Worm (Caenorhabditis elegans) whole organism, L4 larva: ENCODE results near the gene spin-4.

Experiments
- jun-1 ChIP-seq: fragments of 150-350 bp; optimal IDR thresholded peaks from 2 replicates; lab custom pipeline; 2014; ENCODE audit warnings: missing biosample characterization, missing genetic modification reagents, missing genetic modification characterization
- nhr-237 ChIP-seq: sonication (generic microtip); optimal IDR thresholded peaks from 2 replicates; lab custom pipeline; 2017; ENCODE audit warnings: missing biosample characterization, missing genetic modification characterization
- nhr-76 ChIP-seq: fragments of 150-350 bp; optimal IDR thresholded peaks from 2 replicates; lab custom pipeline; 2014; ENCODE audit warnings: missing biosample characterization, missing genetic modification characterization
- nhr-77 ChIP-seq: fragments of 150-350 bp; optimal IDR thresholded peaks from 2 replicates; lab custom pipeline; 2014; ENCODE audit warnings: missing biosample characterization, missing genetic modification characterization
- zag-1 ChIP-seq: fragments of 150-350 bp; optimal IDR thresholded peaks from 2 replicates; lab custom pipeline; 2014; ENCODE audit warnings: missing biosample characterization, missing genetic modification characterization
- ztf-11 ChIP-seq: fragments of 150-350 bp; optimal IDR thresholded peaks from 2 replicates; lab custom pipeline; 2014; ENCODE audit warnings: missing biosample characterization, missing genetic modification characterization

DNA sequence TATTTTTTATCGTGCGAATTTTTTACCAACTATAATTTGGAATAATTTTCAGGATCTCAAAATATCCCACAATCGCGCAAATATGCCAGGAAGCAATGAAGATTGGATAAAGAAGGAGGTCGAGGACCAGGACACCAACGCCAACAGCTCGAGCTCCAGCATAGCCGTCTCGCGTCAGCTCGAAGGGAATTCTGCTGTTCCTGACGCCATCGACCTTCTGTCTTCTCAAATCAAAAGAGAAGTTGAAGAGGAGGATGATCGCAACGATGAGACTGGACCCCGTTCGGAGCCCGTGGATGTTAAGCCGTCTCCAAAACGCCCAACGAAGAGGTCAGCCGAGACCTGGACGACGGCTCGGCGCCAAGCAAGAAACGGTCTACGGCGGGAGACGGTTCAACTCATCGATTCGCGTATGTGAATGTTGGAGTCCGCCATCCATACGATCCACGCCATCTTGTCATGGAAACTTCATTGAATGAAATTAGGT is 58.3 kb downstream of the spin-4 start, which contains the start of gene Y111B2A.21:
- TF ChIP-seq nhr-76 (tag; lab: Kevin White, UChicago), result no peak
- no peak for TF ChIP-seq jun-1 (tag; lab: Kevin White, UChicago)
- TF ChIP-seq nhr-237 (tag; lab: Kevin White, UChicago), result no peak
- TF ChIP-seq zag-1 (tag; lab: Kevin White, UChicago), result no peak
- no peak for TF ChIP-seq nhr-77 (tag; lab: Kevin White, UChicago)
- no peak for TF ChIP-seq ztf-11 (tag; lab: Kevin White, UChicago)
